Worm (Caenorhabditis elegans) whole organism, late embryonic: ENCODE data around the gene tut-1.

Source experiments
- C08G9.2 ChIP-seq: sonication (generic microtip); optimal IDR thresholded peaks from 2 replicates; lab custom pipeline; 2016; ENCODE audit warnings: mild to moderate bottlenecking, missing genetic modification characterization, moderate library complexity, missing compliant biosample characterization
- F13H6.1 ChIP-seq: sonication (generic microtip); optimal IDR thresholded peaks from 2 replicates; lab custom pipeline; 2016; ENCODE audit warnings: missing genetic modification characterization, missing compliant biosample characterization
- K09A11.1 ChIP-seq: sonication (generic microtip); optimal IDR thresholded peaks from 2 replicates; lab custom pipeline; 2017; ENCODE audit warnings: antibody characterized with exemption, mild to moderate bottlenecking, missing genetic modification characterization, missing compliant biosample characterization; ENCODE audit not compliant: insufficient read depth
- Y22D7AL.16 ChIP-seq: sonication (generic microtip); optimal IDR thresholded peaks from 2 replicates; lab custom pipeline; 2016; ENCODE audit warnings: missing genetic modification characterization, missing compliant biosample characterization
- ahr-1 ChIP-seq: sonication (generic microtip); optimal IDR thresholded peaks from 2 replicates; lab custom pipeline; 2016; ENCODE audit warnings: missing genetic modification characterization, missing compliant biosample characterization
- ceh-14 ChIP-seq: sonication (generic microtip); optimal IDR thresholded peaks from 2 replicates; lab custom pipeline; 2016; ENCODE audit warnings: missing genotype, missing genetic modification characterization, missing compliant biosample characterization
- ceh-18 ChIP-seq: sonication (generic microtip); optimal IDR thresholded peaks from 2 replicates; lab custom pipeline; 2016; ENCODE audit warnings: missing genetic modification characterization, missing compliant biosample characterization
- ceh-19 ChIP-seq: fragments of 200-800 bp; sonication (Bioruptor generic); optimal IDR thresholded peaks from 2 replicates; lab custom pipeline; 2018; ENCODE audit warnings: mild to moderate bottlenecking, missing genetic modification characterization, missing compliant biosample characterization
- ceh-22 ChIP-seq: sonication (generic microtip); optimal IDR thresholded peaks from 2 replicates; lab custom pipeline; 2017; ENCODE audit warnings: missing biosample characterization, missing genetic modification characterization
- ceh-30 ChIP-seq: fragments of 150-350 bp; optimal IDR thresholded peaks from 2 replicates; lab custom pipeline; 2014; ENCODE audit warnings: missing biosample characterization, missing genetic modification characterization
- ceh-34 ChIP-seq: sonication (generic microtip); optimal IDR thresholded peaks from 2 replicates; lab custom pipeline; 2016; ENCODE audit warnings: mild to moderate bottlenecking, missing genetic modification characterization, missing compliant biosample characterization
- ceh-48 ChIP-seq: sonication (generic microtip); optimal IDR thresholded peaks from 2 replicates; lab custom pipeline; 2016; ENCODE audit warnings: missing genetic modification characterization, inconsistent platforms, missing compliant biosample characterization
- che-1 ChIP-seq: sonication (generic microtip); optimal IDR thresholded peaks from 2 replicates; lab custom pipeline; 2016; ENCODE audit warnings: mild to moderate bottlenecking, missing genetic modification characterization, missing compliant biosample characterization
- elt-2 ChIP-seq: sonication (generic microtip); optimal IDR thresholded peaks from 2 replicates; lab custom pipeline; 2016; ENCODE audit warnings: missing genetic modification reagents, missing genetic modification characterization, missing compliant biosample characterization
- ets-4 ChIP-seq: sonication (generic microtip); optimal IDR thresholded peaks from 2 replicates; lab custom pipeline; 2016; ENCODE audit warnings: missing genetic modification characterization, missing compliant biosample characterization
- eyg-1 ChIP-seq: sonication (generic microtip); optimal IDR thresholded peaks from 2 replicates; lab custom pipeline; 2016; ENCODE audit warnings: missing genotype, missing genetic modification characterization, missing compliant biosample characterization
- fkh-10 ChIP-seq: fragments of 150-350 bp; optimal IDR thresholded peaks from 2 replicates; lab custom pipeline; 2014; ENCODE audit warnings: missing biosample characterization, missing genetic modification reagents, missing genetic modification characterization
- hlh-13 ChIP-seq: fragments of 200-800 bp; sonication (Bioruptor generic); optimal IDR thresholded peaks from 2 replicates; lab custom pipeline; 2018; ENCODE audit warnings: mild to moderate bottlenecking, missing genetic modification characterization, missing compliant biosample characterization
- hlh-15 ChIP-seq: sonication (generic microtip); optimal IDR thresholded peaks from 2 replicates; lab custom pipeline; 2016; ENCODE audit warnings: missing genetic modification characterization, missing compliant biosample characterization
- lim-6 ChIP-seq: sonication (generic microtip); optimal IDR thresholded peaks from 2 replicates; lab custom pipeline; 2016; ENCODE audit warnings: missing genetic modification characterization, missing compliant biosample characterization
- madf-2 ChIP-seq: sonication (generic microtip); optimal IDR thresholded peaks from 2 replicates; lab custom pipeline; 2017; ENCODE audit warnings: missing genetic modification characterization, missing compliant biosample characterization
- mec-3 ChIP-seq: sonication (generic microtip); optimal IDR thresholded peaks from 2 replicates; lab custom pipeline; 2016; ENCODE audit warnings: borderline replicate concordance, missing genetic modification characterization, missing compliant biosample characterization
- nfya-1 ChIP-seq: sonication (generic microtip); optimal IDR thresholded peaks from 2 replicates; lab custom pipeline; 2017; ENCODE audit warnings: missing genetic modification characterization, mild to moderate bottlenecking, missing compliant biosample characterization, antibody characterized with exemption, moderate library complexity
- nhr-11 ChIP-seq: fragments of 150-350 bp; optimal IDR thresholded peaks from 2 replicates; lab custom pipeline; 2014; ENCODE audit warnings: missing biosample characterization, missing genetic modification characterization
- nhr-232 ChIP-seq: sonication (generic microtip); optimal IDR thresholded peaks from 2 replicates; lab custom pipeline; 2016; ENCODE audit warnings: missing genetic modification characterization, missing compliant biosample characterization
- npax-4 ChIP-seq: sonication (generic microtip); optimal IDR thresholded peaks from 2 replicates; lab custom pipeline; 2016; ENCODE audit warnings: missing genetic modification characterization, missing compliant biosample characterization
- pat-9 ChIP-seq: fragments of 200-800 bp; sonication (Bioruptor generic); optimal IDR thresholded peaks from 2 replicates; lab custom pipeline; 2018; ENCODE audit warnings: mild to moderate bottlenecking, missing genetic modification characterization, moderate library complexity, missing compliant biosample characterization
- pax-1 ChIP-seq: fragments of 150-350 bp; optimal IDR thresholded peaks from 2 replicates; lab custom pipeline; 2014; ENCODE audit warnings: missing biosample characterization, missing genetic modification characterization
- pha-2 ChIP-seq: sonication (generic microtip); optimal IDR thresholded peaks from 2 replicates; lab custom pipeline; 2017; ENCODE audit warnings: mild to moderate bottlenecking, missing genetic modification characterization, missing compliant biosample characterization
- pros-1 ChIP-seq: fragments of 150-350 bp; optimal IDR thresholded peaks from 2 replicates; lab custom pipeline; 2014; ENCODE audit warnings: missing biosample characterization, missing genetic modification reagents, missing genetic modification characterization
- rnt-1 ChIP-seq: sonication (generic microtip); optimal IDR thresholded peaks from 2 replicates; lab custom pipeline; 2016; ENCODE audit warnings: missing genetic modification characterization, missing compliant biosample characterization
- sox-2 ChIP-seq: fragments of 200-800 bp; sonication (Bioruptor generic); IDR thresholded peaks from 2 replicates; pipeline ENCODE4 v1.3.6; 2022; ENCODE audit warnings: missing genetic modification reagents, missing genetic modification characterization, missing compliant biosample characterization
- tbx-2 ChIP-seq: sonication (generic microtip); optimal IDR thresholded peaks from 2 replicates; lab custom pipeline; 2016; ENCODE audit warnings: missing genetic modification characterization, missing compliant biosample characterization
- ttx-3 ChIP-seq: sonication (generic microtip); optimal IDR thresholded peaks from 2 replicates; lab custom pipeline; 2016; ENCODE audit warnings: missing genetic modification reagents, missing genetic modification characterization, missing compliant biosample characterization
- unc-3 ChIP-seq, 2 experiments: fragments of 200-800 bp in 1 of 2; sonication (Bioruptor generic) in 1 of 2; sonication (generic microtip) in 1 of 2; conservative IDR thresholded peaks in 1 of 2; optimal IDR thresholded peaks in 1 of 2; 2 replicates each; pipeline versions ENCODE4 v1.3.6 to Lab custom; 2016 to 2022; ENCODE audit warnings: missing compliant biosample characterization in 2 of 2, missing genetic modification characterization in 2 of 2, missing genetic modification reagents in 1 of 2
- unc-42 ChIP-seq: sonication (generic microtip); optimal IDR thresholded peaks from 2 replicates; lab custom pipeline; 2016; ENCODE audit warnings: missing genotype, missing genetic modification characterization, missing compliant biosample characterization

Gene tut-1

DNA sequence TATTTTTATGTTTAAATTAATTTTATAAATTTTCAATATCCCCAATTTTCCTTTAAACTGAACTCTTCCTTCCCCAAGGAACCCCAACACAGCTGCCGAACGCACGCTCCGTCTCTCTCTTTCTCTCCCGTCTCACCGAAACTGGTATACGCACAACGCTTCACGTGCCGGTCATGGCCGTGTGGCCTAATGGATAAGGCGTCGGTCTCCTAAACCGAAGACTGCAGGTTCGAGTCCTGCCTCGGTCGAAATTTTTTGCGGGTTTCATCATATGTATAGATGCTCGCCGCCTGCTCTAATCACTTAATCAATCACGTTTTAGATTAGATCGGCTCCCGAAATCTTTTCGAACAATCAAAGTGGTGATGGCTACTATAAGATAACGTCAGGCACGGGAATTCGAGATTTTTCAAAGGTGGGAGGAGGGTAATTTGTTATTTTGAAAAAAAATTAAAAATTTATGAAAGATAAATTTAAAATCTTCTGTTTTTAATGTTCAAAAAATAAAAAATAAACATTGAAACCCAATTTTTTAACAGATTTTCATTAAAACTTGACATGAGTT lies 22.4 kb upstream of the tut-1 start (continued):
- peak; percentile 88 for TF ChIP-seq sox-2
- peak; percentile 92 for TF ChIP-seq nhr-232 (tag; lab: Kevin White, UChicago)
- peak; percentile 75 for TF ChIP-seq F13H6.1 (tag; lab: Kevin White, UChicago)
- TF ChIP-seq nfya-1 (tag; lab: Kevin White, UChicago) = peak; percentile 72
- TF ChIP-seq pat-9 (tag; lab: Kevin White, UChicago) = peak; percentile 95
- TF ChIP-seq ceh-34 (tag; lab: Kevin White, UChicago) = peak; percentile 91
- TF ChIP-seq unc-3 (GFP tag; conservative IDR thresholded peaks at IDR 0.05; lab: Robert Waterston, UW) = peak; percentile 83
- peak; percentile 92 for TF ChIP-seq unc-3 (tag; optimal IDR thresholded peaks at IDR 0.05; lab: Kevin White, UChicago)
- TF ChIP-seq ceh-48 (tag; lab: Kevin White, UChicago) = peak; percentile 87
- TF ChIP-seq fkh-10 (GFP tag; lab: Kevin White, UChicago) = no peak
- peak; percentile 95 for TF ChIP-seq eyg-1 (tag; lab: Kevin White, UChicago)
- TF ChIP-seq npax-4 (tag; lab: Kevin White, UChicago) = peak; percentile 68
- TF ChIP-seq pax-1 (tag; lab: Kevin White, UChicago) = no peak
- TF ChIP-seq ahr-1 (tag; lab: Kevin White, UChicago) = peak; percentile 80
- peak; percentile 92 for TF ChIP-seq rnt-1 (tag; lab: Kevin White, UChicago)
- TF ChIP-seq nhr-11 = no peak
- no peak for TF ChIP-seq lim-6
- no peak for TF ChIP-seq ceh-30 (tag; lab: Kevin White, UChicago)
- peak; percentile 93 for TF ChIP-seq pha-2 (tag; lab: Kevin White, UChicago)
- peak; percentile 82 for TF ChIP-seq K09A11.1 (tag; lab: Kevin White, UChicago)
- no peak for TF ChIP-seq ceh-22 (tag; lab: Kevin White, UChicago)

DNA sequence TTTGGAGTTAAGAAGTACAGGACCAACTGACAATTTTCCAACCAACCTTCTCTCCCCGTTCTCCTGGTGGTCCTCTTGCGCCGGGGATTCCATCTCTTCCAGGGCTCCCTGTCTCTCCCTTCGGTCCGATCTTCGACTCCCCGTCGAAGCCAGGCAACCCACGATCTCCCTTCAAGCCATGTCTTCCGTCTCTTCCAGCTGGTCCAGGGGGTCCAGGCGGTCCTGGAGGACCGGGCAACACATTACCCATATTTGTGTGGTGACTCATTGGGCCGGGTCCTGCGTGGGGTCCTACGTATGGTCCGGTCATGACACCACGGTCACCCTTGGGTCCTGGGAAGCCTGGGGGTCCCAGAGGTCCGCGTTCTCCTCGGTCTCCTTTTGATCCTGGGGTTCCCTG lies 19.5 kb upstream of the tut-1 start:
- TF ChIP-seq hlh-13 (GFP tag; lab: Kevin White, UChicago) (no peak), lim-6 (no peak), C08G9.2 (peak; percentile 35), Y22D7AL.16 (tag; lab: Kevin White, UChicago) (no peak)

- TF ChIP-seq rnt-1 (tag; lab: Kevin White, UChicago) (no peak), mec-3 (tag; lab: Kevin White, UChicago) (peak; percentile 37), ets-4 (no peak), Y22D7AL.16 (tag; lab: Kevin White, UChicago) (no peak), hlh-13 (GFP tag; lab: Kevin White, UChicago) (no peak), pat-9 (tag; lab: Kevin White, UChicago) (no peak)
Observed at ce11 chrIV:139652-140051, 18.1 kb upstream of the tut-1 start.

- no peak for TF ChIP-seq elt-2
- TF ChIP-seq mec-3 (tag; lab: Kevin White, UChicago) = no peak
- TF ChIP-seq hlh-15 = no peak
- TF ChIP-seq ceh-19 (GFP tag; lab: Kevin White, UChicago) = no peak
- TF ChIP-seq ceh-18 (tag; lab: Kevin White, UChicago) = no peak
- TF ChIP-seq pros-1 (tag; lab: Kevin White, UChicago) = no peak
- no peak for TF ChIP-seq ceh-14 (tag; lab: Kevin White, UChicago)
- TF ChIP-seq ttx-3 (tag; lab: Kevin White, UChicago) = no peak
- TF ChIP-seq, all 69 proteins: peak for 0
Observed at ce11 chrIV:133968-134367, 12.5 kb upstream of the tut-1 start.

ce11 chrIV:132095-132494 lies 10.6 kb upstream of the tut-1 start, which contains the start of gene daf-1:
daf-1 (plus strand) TSS chrIV:132416.
- TF ChIP-seq madf-2 = peak; percentile 3
- no peak for TF ChIP-seq ahr-1 (tag; lab: Kevin White, UChicago)
- TF ChIP-seq che-1 (tag; lab: Kevin White, UChicago) = no peak
- no peak for TF ChIP-seq ceh-22 (tag; lab: Kevin White, UChicago)
- TF ChIP-seq ceh-14 (tag; lab: Kevin White, UChicago) = no peak
- TF ChIP-seq unc-42 (tag; lab: Kevin White, UChicago) = peak; percentile 5
- peak; percentile 6 for TF ChIP-seq tbx-2 (tag; lab: Kevin White, UChicago)
